Fruit fly (Drosophila melanogaster): ENCODE data around the gene CG12320.

DNA sequence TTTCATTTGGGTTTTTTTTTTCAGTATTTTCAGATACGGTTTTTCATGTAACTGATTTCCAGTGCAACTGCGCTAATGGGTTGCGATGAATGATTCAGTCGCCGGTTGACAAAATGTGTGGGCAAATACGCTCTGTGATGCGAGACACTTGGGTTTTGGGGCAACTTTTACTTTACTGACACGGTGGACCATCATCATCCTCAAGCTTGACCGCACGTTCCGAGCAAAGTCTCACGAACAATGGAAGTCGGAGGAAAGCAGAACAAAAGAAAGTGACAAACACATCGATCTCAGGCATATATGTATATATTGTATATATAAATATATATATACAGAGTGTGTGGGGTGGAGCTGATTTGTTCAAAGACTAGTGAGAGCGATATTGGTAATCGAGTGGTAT is 42.0 kb upstream of the CG12320 start:
- TF ChIP-seq psq (optimal IDR thresholded peaks at IDR 0.05) (no peak), pan (optimal IDR thresholded peaks at IDR 0.05) (no peak), usp (GFP tag; optimal IDR thresholded peaks at IDR 0.05) (no peak), CG8478 (optimal IDR thresholded peaks at IDR 0.05) (no peak), Dll (optimal IDR thresholded peaks at IDR 0.05) (no peak)
